Fruit fly (Drosophila melanogaster) whole organism, embryonic: ENCODE results near the gene SMSr.
A peak's percentile ranks its signal among the peaks of the same experiment; 100 is the strongest.

Source experiments
- Aef1 ChIP-seq: fragments of 200-800 bp; sonication (Bioruptor generic); IDR thresholded peaks from 3 replicates; pipeline ENCODE4 v1.3.6; 2022; ENCODE audit warnings: missing biosample characterization, missing genetic modification characterization
- Bdp1 ChIP-seq: fragments of 200-800 bp; sonication (Bioruptor generic); optimal IDR thresholded peaks from 3 replicates; lab custom pipeline; 2016; ENCODE audit warnings: missing biosample characterization, missing genetic modification characterization
- CG10462 ChIP-seq: fragments of 200-800 bp; sonication (Bioruptor generic); optimal IDR thresholded peaks from 2 replicates; lab custom pipeline; 2016; ENCODE audit warnings: missing biosample characterization, missing genetic modification characterization
- CG13123 ChIP-seq: fragments of 200-800 bp; sonication (Bioruptor generic); optimal IDR thresholded peaks from 2 replicates; lab custom pipeline; 2016; ENCODE audit warnings: missing biosample characterization, missing genetic modification characterization
- CG15269 ChIP-seq: fragments of 200-800 bp; sonication (Bioruptor generic); optimal IDR thresholded peaks from 2 replicates; lab custom pipeline; 2018; ENCODE audit warnings: missing biosample characterization, mild to moderate bottlenecking, missing genetic modification characterization, moderate library complexity
- CG1529 ChIP-seq: fragments of 200-800 bp; sonication (Bioruptor generic); optimal IDR thresholded peaks from 3 replicates; lab custom pipeline; 2018; ENCODE audit warnings: missing biosample characterization, missing genetic modification characterization
- CG1602 ChIP-seq: fragments of 200-800 bp; sonication (Bioruptor generic); optimal IDR thresholded peaks from 3 replicates; lab custom pipeline; 2016; ENCODE audit warnings: missing biosample characterization, missing genetic modification characterization
- CG1603 ChIP-seq: fragments of 200-800 bp; sonication (Bioruptor generic); optimal IDR thresholded peaks from 2 replicates; lab custom pipeline; 2019; ENCODE audit warnings: missing biosample characterization, mild to moderate bottlenecking, missing genetic modification characterization, moderate library complexity
- CG17385 ChIP-seq: fragments of 200-800 bp; sonication (Bioruptor generic); optimal IDR thresholded peaks from 3 replicates; lab custom pipeline; 2018; ENCODE audit warnings: missing biosample characterization, mild to moderate bottlenecking, missing genetic modification characterization
- CG31365 ChIP-seq: fragments of 200-800 bp; sonication (Bioruptor generic); optimal IDR thresholded peaks from 2 replicates; lab custom pipeline; 2018; ENCODE audit warnings: missing biosample characterization, mild to moderate bottlenecking, missing genetic modification characterization
- CG34224 ChIP-seq: fragments of 200-800 bp; sonication (Bioruptor generic); IDR thresholded peaks from 3 replicates; pipeline ENCODE4 v1.3.6; 2022; ENCODE audit warnings: missing biosample characterization, missing genetic modification characterization; ENCODE audit not compliant: partially characterized antibody
- CG3995 ChIP-seq: fragments of 200-800 bp; sonication (Bioruptor generic); optimal IDR thresholded peaks from 3 replicates; lab custom pipeline; 2016; ENCODE audit warnings: missing biosample characterization, missing genetic modification characterization
- CG6791 ChIP-seq: fragments of 200-800 bp; sonication (Bioruptor generic); IDR thresholded peaks from 3 replicates; pipeline ENCODE4 v1.3.6; 2022; ENCODE audit warnings: missing biosample characterization, missing genetic modification characterization; ENCODE audit not compliant: partially characterized antibody
- CG8359 ChIP-seq: fragments of 200-800 bp; sonication (Bioruptor generic); optimal IDR thresholded peaks from 2 replicates; lab custom pipeline; 2017; ENCODE audit warnings: missing biosample characterization, mild to moderate bottlenecking, missing genetic modification characterization, borderline replicate concordance
- CG9932 ChIP-seq: fragments of 200-800 bp; sonication (Bioruptor generic); IDR thresholded peaks from 2 replicates; pipeline ENCODE4 v1.3.6; 2022; ENCODE audit warnings: missing biosample characterization, missing genetic modification characterization
- Dad ChIP-seq: fragments of 200-800 bp; sonication (Bioruptor generic); optimal IDR thresholded peaks from 3 replicates; lab custom pipeline; 2016; ENCODE audit warnings: missing biosample characterization, missing genetic modification characterization
- Dbx ChIP-seq: fragments of 200-800 bp; sonication (Bioruptor generic); IDR thresholded peaks from 3 replicates; pipeline ENCODE4 v1.3.6; 2022; ENCODE audit warnings: missing biosample characterization, missing genetic modification characterization
- Doc3 ChIP-seq: fragments of 200-800 bp; sonication (Bioruptor generic); IDR thresholded peaks from 3 replicates; pipeline ENCODE4 v1.3.6; 2022; ENCODE audit warnings: missing biosample characterization, missing genetic modification characterization; ENCODE audit not compliant: partially characterized antibody
- HLH3B ChIP-seq: fragments of 200-800 bp; sonication (Bioruptor generic); IDR thresholded peaks from 2 replicates; pipeline ENCODE4 v1.3.6; 2022; ENCODE audit warnings: missing biosample characterization, missing genetic modification characterization
- HmgZ ChIP-seq: fragments of 200-800 bp; sonication (Bioruptor generic); optimal IDR thresholded peaks from 2 replicates; lab custom pipeline; 2018; ENCODE audit warnings: missing biosample characterization, mild to moderate bottlenecking, missing genetic modification characterization
- MTF-1 ChIP-seq: fragments of 200-800 bp; sonication (Bioruptor generic); optimal IDR thresholded peaks from 2 replicates; lab custom pipeline; 2018; ENCODE audit warnings: missing biosample characterization, mild to moderate bottlenecking, missing genetic modification characterization, borderline replicate concordance
- Taf1 ChIP-seq: fragments of 200-800 bp; sonication (Bioruptor generic); IDR thresholded peaks from 2 replicates; pipeline ENCODE4 v1.3.6; 2022; ENCODE audit warnings: missing biosample characterization, missing genetic modification characterization
- Trl ChIP-seq, 3 experiments: fragments of >200 bp in 2 of 3; fragments of 200-800 bp in 1 of 3; sonication (Bioruptor generic) in 1 of 3; optimal IDR thresholded peaks; 2 replicates in 1 of 3; 3 replicates in 2 of 3; lab custom pipeline; 2016 to 2017; ENCODE audit warnings: missing biosample characterization in 1 of 3, missing genetic modification characterization in 1 of 3
- al ChIP-seq: fragments of 200-800 bp; sonication (Bioruptor generic); IDR thresholded peaks from 2 replicates; pipeline ENCODE4 v1.3.6; 2022; ENCODE audit warnings: missing biosample characterization, missing genetic modification characterization
- ase ChIP-seq: fragments of 200-800 bp; sonication (Bioruptor generic); IDR thresholded peaks from 3 replicates; pipeline ENCODE4 v1.3.6; 2022; ENCODE audit warnings: missing biosample characterization, missing genetic modification characterization
- bcd ChIP-seq: fragments of 200-800 bp; sonication (Bioruptor generic); optimal IDR thresholded peaks from 2 replicates; lab custom pipeline; 2017; ENCODE audit warnings: missing biosample characterization, mild to moderate bottlenecking, missing genetic modification characterization
- btn ChIP-seq: fragments of 200-800 bp; sonication (Bioruptor generic); optimal IDR thresholded peaks from 2 replicates; lab custom pipeline; 2016; ENCODE audit warnings: missing biosample characterization, missing genetic modification characterization
- chif ChIP-seq, 2 experiments: fragments of 200-800 bp; sonication (Bioruptor generic); optimal IDR thresholded peaks; 3 replicates each; lab custom pipeline; 2016; ENCODE audit warnings: missing biosample characterization in 2 of 2, missing genetic modification characterization in 2 of 2
- chm ChIP-seq: fragments of 200-800 bp; sonication (Bioruptor generic); IDR thresholded peaks from 2 replicates; pipeline ENCODE4 v1.3.6; 2022; ENCODE audit warnings: missing biosample characterization, missing genetic modification characterization
- cwo ChIP-seq: fragments of 200-800 bp; sonication (Bioruptor generic); optimal IDR thresholded peaks from 3 replicates; lab custom pipeline; 2017; ENCODE audit warnings: missing biosample characterization, missing genetic modification characterization, mild to moderate bottlenecking, moderate library complexity, missing genetic modification reagents
- emc ChIP-seq: fragments of 200-800 bp; sonication (Bioruptor generic); optimal IDR thresholded peaks from 2 replicates; lab custom pipeline; 2016; ENCODE audit warnings: missing biosample characterization, missing genetic modification characterization
- ems ChIP-seq: fragments of 200-800 bp; sonication (Bioruptor generic); optimal IDR thresholded peaks from 3 replicates; lab custom pipeline; 2016; ENCODE audit warnings: missing biosample characterization, missing genetic modification characterization
- en ChIP-seq: fragments of 200-800 bp; sonication (Bioruptor generic); optimal IDR thresholded peaks from 2 replicates; lab custom pipeline; 2016; ENCODE audit warnings: missing biosample characterization, missing genetic modification characterization
- esg ChIP-seq: fragments of 200-800 bp; sonication (Bioruptor generic); conservative IDR thresholded peaks from 2 replicates; pipeline ENCODE4 v1.3.6; 2022; ENCODE audit warnings: missing biosample characterization, missing genetic modification characterization
- gcm2 ChIP-seq: fragments of 200-800 bp; sonication (Bioruptor generic); optimal IDR thresholded peaks from 2 replicates; lab custom pipeline; 2016; ENCODE audit warnings: missing biosample characterization, missing genetic modification characterization
- ind ChIP-seq: fragments of 200-800 bp; sonication (Bioruptor generic); optimal IDR thresholded peaks from 3 replicates; lab custom pipeline; 2016; ENCODE audit warnings: missing biosample characterization, missing genetic modification characterization
- lbe ChIP-seq: fragments of 200-800 bp; sonication (Bioruptor generic); optimal IDR thresholded peaks from 2 replicates; lab custom pipeline; 2016; ENCODE audit warnings: missing biosample characterization, mild to moderate bottlenecking, missing genetic modification characterization
- oc ChIP-seq: fragments of 200-800 bp; sonication (Bioruptor generic); optimal IDR thresholded peaks from 2 replicates; lab custom pipeline; 2018; ENCODE audit warnings: missing biosample characterization, mild to moderate bottlenecking, missing genetic modification characterization, moderate library complexity
- rib ChIP-seq: fragments of 200-800 bp; sonication (Bioruptor generic); IDR thresholded peaks from 2 replicates; pipeline ENCODE4 v1.3.6; 2022; ENCODE audit warnings: missing biosample characterization, missing genetic modification characterization
- sc ChIP-seq, 3 experiments: fragments of >200 bp in 2 of 3; fragments of 200-800 bp in 1 of 3; sonication (Bioruptor generic) in 1 of 3; optimal IDR thresholded peaks; 2 replicates in 2 of 3; 3 replicates in 1 of 3; lab custom pipeline; 2017; ENCODE audit warnings: mild to moderate bottlenecking in 1 of 3, missing biosample characterization in 1 of 3, missing genetic modification characterization in 1 of 3, missing genetic modification reagents in 1 of 3
- sd ChIP-seq: fragments of 200-800 bp; sonication (Bioruptor generic); optimal IDR thresholded peaks from 3 replicates; lab custom pipeline; 2018; ENCODE audit warnings: missing biosample characterization, mild to moderate bottlenecking, missing genetic modification characterization, moderate library complexity
- sens-2 ChIP-seq: fragments of 200-800 bp; sonication (Bioruptor generic); IDR thresholded peaks from 2 replicates; pipeline ENCODE4 v1.3.6; 2022; ENCODE audit warnings: missing biosample characterization, missing genetic modification characterization
- seq ChIP-seq: fragments of 200-800 bp; sonication (Bioruptor generic); IDR thresholded peaks from 2 replicates; pipeline ENCODE4 v1.3.6; 2022; ENCODE audit warnings: missing biosample characterization, missing genetic modification characterization
- sqz ChIP-seq: fragments of 200-800 bp; sonication (Bioruptor generic); optimal IDR thresholded peaks from 3 replicates; lab custom pipeline; 2018; ENCODE audit warnings: missing biosample characterization, mild to moderate bottlenecking, missing genetic modification characterization
- sr ChIP-seq: fragments of 200-800 bp; sonication (Bioruptor generic); IDR thresholded peaks from 3 replicates; pipeline ENCODE4 v1.3.6; 2022; ENCODE audit warnings: missing biosample characterization, missing genetic modification characterization
- tin ChIP-seq: fragments of 200-800 bp; sonication (Bioruptor generic); optimal IDR thresholded peaks from 3 replicates; lab custom pipeline; 2016; ENCODE audit warnings: missing biosample characterization, missing genetic modification characterization
- tx ChIP-seq: fragments of 200-800 bp; sonication (Bioruptor generic); optimal IDR thresholded peaks from 2 replicates; lab custom pipeline; 2016; ENCODE audit warnings: missing biosample characterization, missing genetic modification characterization
- wek ChIP-seq: fragments of 200-800 bp; sonication (Bioruptor generic); optimal IDR thresholded peaks from 3 replicates; lab custom pipeline; 2018; ENCODE audit warnings: missing biosample characterization, mild to moderate bottlenecking, missing genetic modification characterization, moderate library complexity
- zen2 ChIP-seq: fragments of 200-800 bp; sonication (Bioruptor generic); IDR thresholded peaks from 3 replicates; pipeline ENCODE4 v1.3.6; 2022; ENCODE audit warnings: missing biosample characterization, missing genetic modification characterization; ENCODE audit not compliant: partially characterized antibody

The SMSr gene

dm6 chr3L:7360324-7360852 lies 20.9 kb downstream of the SMSr start, which contains the start of gene Sec63 (continued):
- no peak for TF ChIP-seq CG10462
- 0 out of 2 replicates have a peak, but pooled peaks have one; percentile 34 for TF ChIP-seq chm (GFP tag; lab: Robert Waterston, UW)
- peak; percentile 43; the same call in 1 of the 2 replicates for TF ChIP-seq HLH3B
- TF ChIP-seq sens-2: no peak
- TF ChIP-seq chif (GFP tag; optimal IDR thresholded peaks at IDR 0.05; lab: Kevin White, UChicago): no peak
- TF ChIP-seq CG13123 (GFP tag; lab: Kevin White, UChicago): peak; percentile 46
- TF ChIP-seq CG1603 (tag; lab: Kevin White, UChicago): peak; percentile 54
- peak; percentile 8 for TF ChIP-seq HmgZ (tag; lab: Kevin White, UChicago)
- peak; percentile 7 for TF ChIP-seq tin (GFP tag; lab: Kevin White, UChicago)
- TF ChIP-seq sc (optimal IDR thresholded peaks at IDR 0.05; lab: Kevin White, UChicago): no peak
- TF ChIP-seq sc (GFP tag; optimal IDR thresholded peaks at IDR 0.05; lab: Kevin White, UChicago): peak; percentile 4
- TF ChIP-seq al: peak; percentile 62
- peak; percentile 19 for TF ChIP-seq sd (tag; lab: Kevin White, UChicago)
- no peak for TF ChIP-seq en (GFP tag; lab: Kevin White, UChicago)
- no peak for TF ChIP-seq tx
- TF ChIP-seq gcm2: no peak
- TF ChIP-seq oc: no peak
- TF ChIP-seq Aef1 (GFP tag; lab: Robert Waterston, UW): no peak; the same call in 2 of the 3 replicates
- peak; percentile 24 for TF ChIP-seq ems (GFP tag; lab: Kevin White, UChicago)
- no peak for TF ChIP-seq rib (GFP tag; lab: Robert Waterston, UW)
- TF ChIP-seq ind (GFP tag; lab: Kevin White, UChicago): peak; percentile 35
- TF ChIP-seq lbe: no peak
- no peak for TF ChIP-seq CG1602 (GFP tag; lab: Kevin White, UChicago)
- TF ChIP-seq MTF-1 (GFP tag; lab: Kevin White, UChicago): no peak
- peak; percentile 91 for TF ChIP-seq CG6791 (GFP tag; lab: Robert Waterston, UW)
- TF ChIP-seq CG34224 (GFP tag; lab: Robert Waterston, UW): peak; percentile 63
- no peak for TF ChIP-seq emc (GFP tag; lab: Kevin White, UChicago)
- no peak for TF ChIP-seq CG17385 (GFP tag; lab: Kevin White, UChicago)
- no peak for TF ChIP-seq CG31365 (tag; lab: Kevin White, UChicago)
- peak; percentile 62; the same call in 2 of the 3 replicates for TF ChIP-seq zen2 (GFP tag; lab: Robert Waterston, UW)
- no peak for TF ChIP-seq seq
- no peak for TF ChIP-seq CG8359 (GFP tag; lab: Kevin White, UChicago)
- no peak for TF ChIP-seq Trl (optimal IDR thresholded peaks at IDR 0.05; lab: Kevin White, UChicago)
- no peak for TF ChIP-seq Trl (GFP tag; optimal IDR thresholded peaks at IDR 0.05; lab: Kevin White, UChicago)
- no peak for TF ChIP-seq btn (GFP tag; lab: Kevin White, UChicago)
- no peak for TF ChIP-seq cwo (GFP tag; lab: Kevin White, UChicago)
- TF ChIP-seq Taf1 (GFP tag; lab: Robert Waterston, UW): peak; percentile 48; the same call in 1 of the 2 replicates
- no peak for TF ChIP-seq wek (GFP tag; lab: Kevin White, UChicago)
- TF ChIP-seq Bdp1: peak; percentile 24
- TF ChIP-seq esg (GFP tag; lab: Robert Waterston, UW): peak; percentile 42; the same call in 1 of the 2 replicates
- TF ChIP-seq ase (GFP tag; lab: Robert Waterston, UW): peak; percentile 42; the same call in 1 of the 3 replicates
- peak; percentile 33 for TF ChIP-seq bcd (GFP tag; lab: Kevin White, UChicago)
- peak; percentile 51 for TF ChIP-seq Dad (GFP tag; lab: Kevin White, UChicago)
- peak; percentile 70 for TF ChIP-seq Doc3
- peak; percentile 45; the same call in 2 of the 3 replicates for TF ChIP-seq Dbx (GFP tag; lab: Robert Waterston, UW)
- no peak for TF ChIP-seq sr
- peak; percentile 16 for TF ChIP-seq CG15269
- TF ChIP-seq CG1529 (GFP tag; lab: Kevin White, UChicago): no peak
- peak; percentile 78 for TF ChIP-seq CG9932 (GFP tag; lab: Robert Waterston, UW)
- no peak for TF ChIP-seq sqz (GFP tag; lab: Kevin White, UChicago)
- peak; percentile 27 for TF ChIP-seq CG3995
